Worm (Caenorhabditis elegans) whole organism, L4/young adult: ENCODE data around the gene F25E5.8.

ENCODE experiments used
- W03F9.2 ChIP-seq: fragments of 150-350 bp; optimal IDR thresholded peaks from 2 replicates; lab custom pipeline; 2014; ENCODE audit warnings: missing biosample characterization, missing genetic modification characterization
- dao-5 ChIP-seq: sonication (generic microtip); optimal IDR thresholded peaks from 2 replicates; lab custom pipeline; 2016; ENCODE audit warnings: missing genotype, missing genetic modification characterization, moderate library complexity, missing compliant biosample characterization
- him-1 ChIP-seq: sonication (generic microtip); optimal IDR thresholded peaks from 2 replicates; lab custom pipeline; 2016; ENCODE audit warnings: missing genotype, missing genetic modification reagents, missing genetic modification characterization, missing compliant biosample characterization

- TF ChIP-seq dao-5 (no peak), W03F9.2 (no peak), him-1 (no peak)
Observed at ce11 chrV:7417018-7417716, 18.6 kb upstream of the F25E5.8 start, which contains the start of gene srw-67.
